Fruit fly (Drosophila melanogaster) whole organism, larva: ENCODE results near the gene Alp13.

Experiments
- noc ChIP-seq: fragments of 200-800 bp; sonication (Bioruptor generic); optimal IDR thresholded peaks from 3 replicates; lab custom pipeline; 2019; ENCODE audit warnings: missing biosample characterization, mild to moderate bottlenecking, missing genetic modification characterization, moderate library complexity

The Alp13 gene

dm6 chr3R:10099401-10099848 lies 24.3 kb upstream of the Alp13 start:
- TF ChIP-seq noc = peak; percentile 54

- no peak for TF ChIP-seq noc
These were observed 23.1 kb upstream of the Alp13 start for dm6 chr3R:10098296-10098675.

dm6 chr3R:10097531-10098295 lies 22.5 kb upstream of the Alp13 start:
- peak; percentile 73 for TF ChIP-seq noc

dm6 chr3R:10095765-10096164 lies 20.6 kb upstream of the Alp13 start:
- no peak for TF ChIP-seq noc

- TF ChIP-seq noc = no peak
These were observed 19.9 kb upstream of the Alp13 start for dm6 chr3R:10095052-10095451.

- peak; percentile 24 for TF ChIP-seq noc
These were observed 18.3 kb upstream of the Alp13 start for dm6 chr3R:10093252-10094030.

dm6 chr3R:10091513-10091912 lies 16.3 kb upstream of the Alp13 start:
- no peak for TF ChIP-seq noc

dm6 chr3R:10090906-10091305 lies 15.7 kb upstream of the Alp13 start:
- TF ChIP-seq noc = no peak

- TF ChIP-seq noc = no peak
These were observed 14.0 kb upstream of the Alp13 start for dm6 chr3R:10089171-10089664.

dm6 chr3R:10087206-10087927 lies 12.2 kb upstream of the Alp13 start:
- peak; percentile 77 for TF ChIP-seq noc

dm6 chr3R:10086683-10087082 lies 11.5 kb upstream of the Alp13 start:
- TF ChIP-seq noc = no peak

dm6 chr3R:10086222-10086621 lies 11.0 kb upstream of the Alp13 start:
- TF ChIP-seq noc = no peak

- peak; percentile 93 for TF ChIP-seq noc
These were observed 9.7 kb upstream of the Alp13 start for dm6 chr3R:10084914-10085313.

- TF ChIP-seq noc = no peak
These were observed 9.0 kb upstream of the Alp13 start for dm6 chr3R:10084179-10084647.

dm6 chr3R:10083077-10083476 lies 7.9 kb upstream of the Alp13 start:
- no peak for TF ChIP-seq noc

- no peak for TF ChIP-seq noc
These were observed 7.4 kb upstream of the Alp13 start for dm6 chr3R:10082549-10083075.
